Worm (Caenorhabditis elegans) whole organism, late embryonic: Measurements from ENCODE around the gene C39B5.2.

Experiments used
- ets-4 ChIP-seq: sonication (generic microtip); optimal IDR thresholded peaks from 2 replicates; lab custom pipeline; 2016; ENCODE audit warnings: missing genetic modification characterization, missing compliant biosample characterization
- fax-1 ChIP-seq: sonication (generic microtip); optimal IDR thresholded peaks from 2 replicates; lab custom pipeline; 2016; ENCODE audit warnings: missing genotype, missing genetic modification characterization, missing compliant biosample characterization
- pag-3 ChIP-seq: sonication (generic microtip); optimal IDR thresholded peaks from 2 replicates; lab custom pipeline; 2016; ENCODE audit warnings: missing compliant biosample characterization, missing genetic modification characterization, borderline replicate concordance
- unc-55 ChIP-seq: sonication (generic microtip); optimal IDR thresholded peaks from 2 replicates; lab custom pipeline; 2017; ENCODE audit warnings: missing biosample characterization, missing genetic modification reagents, missing genetic modification characterization

- TF ChIP-seq pag-3 (tag; lab: Kevin White, UChicago) (no peak), ets-4 (no peak), fax-1 (no peak), unc-55 (no peak)
Measured at ce11 chrIII:2239587-2240144, 5.0 kb downstream of the C39B5.2 start, which contains the start of gene C39B5.10.
